Worm (Caenorhabditis elegans): ENCODE measurements around the gene F38C2.1.

DNA sequence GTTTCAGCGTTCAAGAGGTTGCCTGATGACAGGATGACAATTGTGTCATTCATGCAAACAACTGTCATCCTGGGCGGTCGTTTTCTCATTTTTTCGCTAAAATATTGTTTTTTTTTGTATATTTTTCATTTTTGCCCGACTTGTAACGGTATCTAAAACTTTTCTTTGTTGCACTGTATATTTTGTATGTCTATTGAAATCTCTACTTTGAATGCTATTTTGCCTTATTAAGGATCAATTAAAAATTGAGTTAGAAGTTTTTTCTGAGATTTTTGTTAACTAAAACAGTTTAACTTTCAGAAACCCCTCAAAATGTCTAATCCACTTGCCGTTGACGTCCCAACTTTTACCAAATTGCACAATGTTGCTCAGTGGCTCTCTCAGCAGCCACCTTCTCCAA, 30.7 kb downstream of the F38C2.1 start, which contains the start of gene ccch-2:
- TF ChIP-seq ama-1 (optimal IDR thresholded peaks at IDR 0.05): no peak
- no peak for TF ChIP-seq pes-1 (GFP tag; IDR thresholded peaks at IDR 0.05)
- no peak for TF ChIP-seq ceh-13 (GFP tag; optimal IDR thresholded peaks at IDR 0.05)
- no peak for TF ChIP-seq scrt-1 (GFP tag; IDR thresholded peaks at IDR 0.05)
- TF ChIP-seq F13C5.2 (tag; optimal IDR thresholded peaks at IDR 0.05): no peak
- no peak for TF ChIP-seq aly-1 (tag; optimal IDR thresholded peaks at IDR 0.05)
- no peak for TF ChIP-seq flt-1 (GFP tag; IDR thresholded peaks at IDR 0.05)
- no peak for TF ChIP-seq ceh-36 (tag; optimal IDR thresholded peaks at IDR 0.05)
